Fruit fly (Drosophila melanogaster) whole organism, embryonic: ENCODE measurements around the gene CG33947.

ENCODE experiments used
- BEAF-32 ChIP-seq: fragments of 200-800 bp; sonication (Bioruptor generic); optimal IDR thresholded peaks from 3 replicates; lab custom pipeline; 2017; ENCODE audit warnings: missing biosample characterization, missing genetic modification characterization, mild to moderate bottlenecking, moderate library complexity, missing genetic modification reagents
- CG10462 ChIP-seq: fragments of 200-800 bp; sonication (Bioruptor generic); optimal IDR thresholded peaks from 2 replicates; lab custom pipeline; 2016; ENCODE audit warnings: missing biosample characterization, missing genetic modification characterization
- CG10654 ChIP-seq: fragments of 200-800 bp; sonication (Bioruptor generic); optimal IDR thresholded peaks from 2 replicates; lab custom pipeline; 2016; ENCODE audit warnings: missing biosample characterization, missing genetic modification characterization
- CG10959 ChIP-seq: fragments of 200-800 bp; sonication (Bioruptor generic); IDR thresholded peaks from 2 replicates; pipeline ENCODE4 v1.3.6; 2022; ENCODE audit warnings: missing biosample characterization, missing genetic modification characterization
- CG12104 ChIP-seq: fragments of 200-800 bp; sonication (Bioruptor generic); optimal IDR thresholded peaks from 3 replicates; lab custom pipeline; 2016; ENCODE audit warnings: missing biosample characterization, missing genetic modification characterization
- CG12219 ChIP-seq: fragments of 200-800 bp; sonication (Bioruptor generic); optimal IDR thresholded peaks from 3 replicates; lab custom pipeline; 2018; ENCODE audit warnings: missing biosample characterization, mild to moderate bottlenecking, missing genetic modification characterization
- CG14050 ChIP-seq: fragments of 200-800 bp; sonication (Bioruptor generic); IDR thresholded peaks from 3 replicates; pipeline ENCODE4 v1.3.6; 2022; ENCODE audit warnings: missing biosample characterization, missing genetic modification characterization
- CG18476 ChIP-seq: fragments of 200-800 bp; sonication (Bioruptor generic); optimal IDR thresholded peaks from 2 replicates; lab custom pipeline; 2016; ENCODE audit warnings: missing biosample characterization, mild to moderate bottlenecking, missing genetic modification characterization
- CG2116 ChIP-seq: fragments of 200-800 bp; sonication (Bioruptor generic); optimal IDR thresholded peaks from 3 replicates; lab custom pipeline; 2018; ENCODE audit warnings: missing biosample characterization, mild to moderate bottlenecking, missing genetic modification characterization
- CG2678 ChIP-seq: fragments of 200-800 bp; sonication (Bioruptor generic); optimal IDR thresholded peaks from 3 replicates; lab custom pipeline; 2019; ENCODE audit warnings: missing biosample characterization, mild to moderate bottlenecking, missing genetic modification characterization, moderate library complexity
- CG2889 ChIP-seq: fragments of 200-800 bp; sonication (Bioruptor generic); IDR thresholded peaks from 3 replicates; pipeline ENCODE4 v1.3.6; 2022; ENCODE audit warnings: missing biosample characterization, missing genetic modification characterization
- CG30431 ChIP-seq: fragments of 200-800 bp; sonication (Bioruptor generic); optimal IDR thresholded peaks from 2 replicates; lab custom pipeline; 2017; ENCODE audit warnings: missing biosample characterization, missing genetic modification characterization
- CG3065 ChIP-seq: fragments of 200-800 bp; sonication (Bioruptor generic); optimal IDR thresholded peaks from 2 replicates; lab custom pipeline; 2016; ENCODE audit warnings: missing biosample characterization, missing genetic modification characterization
- CG32532 ChIP-seq: fragments of 200-800 bp; sonication (Bioruptor generic); IDR thresholded peaks from 2 replicates; pipeline ENCODE4 v1.3.6; 2022; ENCODE audit warnings: missing biosample characterization, missing genetic modification characterization
- CG4360 ChIP-seq: fragments of 200-800 bp; sonication (Bioruptor generic); IDR thresholded peaks from 2 replicates; pipeline ENCODE4 v1.3.6; 2022; ENCODE audit warnings: missing biosample characterization, missing genetic modification characterization
- CG43689 ChIP-seq: fragments of 200-800 bp; sonication (Bioruptor generic); IDR thresholded peaks from 2 replicates; pipeline ENCODE4 v1.3.6; 2022; ENCODE audit warnings: missing biosample characterization, missing genetic modification characterization
- CG4854 ChIP-seq: fragments of 200-800 bp; sonication (Bioruptor generic); optimal IDR thresholded peaks from 2 replicates; lab custom pipeline; 2016; ENCODE audit warnings: missing biosample characterization, missing genetic modification characterization, inconsistent platforms
- CG6654 ChIP-seq: fragments of 200-800 bp; sonication (Bioruptor generic); optimal IDR thresholded peaks from 2 replicates; lab custom pipeline; 2017; ENCODE audit warnings: missing biosample characterization, mild to moderate bottlenecking, missing genetic modification characterization
- CG7556 ChIP-seq: fragments of 200-800 bp; sonication (Bioruptor generic); optimal IDR thresholded peaks from 2 replicates; lab custom pipeline; 2017; ENCODE audit warnings: missing biosample characterization, mild to moderate bottlenecking, missing genetic modification characterization
- CG8281 ChIP-seq: fragments of 200-800 bp; sonication (Bioruptor generic); optimal IDR thresholded peaks from 2 replicates; lab custom pipeline; 2018; ENCODE audit warnings: missing biosample characterization, mild to moderate bottlenecking, missing genetic modification characterization, moderate library complexity
- CG8478 ChIP-seq: fragments of >200 bp; optimal IDR thresholded peaks from 2 replicates; lab custom pipeline; 2018
- CG8924 ChIP-seq: fragments of 200-800 bp; optimal IDR thresholded peaks from 3 replicates; lab custom pipeline; 2019; ENCODE audit warnings: missing biosample characterization, mild to moderate bottlenecking, missing genetic modification characterization, moderate library complexity
- Chrac-16 ChIP-seq: fragments of 200-800 bp; sonication (Bioruptor generic); optimal IDR thresholded peaks from 3 replicates; lab custom pipeline; 2016; ENCODE audit warnings: missing biosample characterization, missing genetic modification characterization
- D19B ChIP-seq: fragments of 200-800 bp; sonication (Bioruptor generic); optimal IDR thresholded peaks from 2 replicates; lab custom pipeline; 2017; ENCODE audit warnings: missing biosample characterization, mild to moderate bottlenecking, missing genetic modification characterization
- Dek ChIP-seq: fragments of 200-800 bp; sonication (Bioruptor generic); optimal IDR thresholded peaks from 3 replicates; lab custom pipeline; 2019; ENCODE audit warnings: missing biosample characterization, mild to moderate bottlenecking, missing genetic modification characterization, moderate library complexity
- Dp ChIP-seq: fragments of 200-800 bp; sonication (Bioruptor generic); optimal IDR thresholded peaks from 2 replicates; lab custom pipeline; 2018; ENCODE audit warnings: missing biosample characterization, mild to moderate bottlenecking, missing genetic modification characterization, moderate library complexity
- Ets65A ChIP-seq: fragments of 200-800 bp; sonication (Bioruptor generic); peaks from one replicate; lab custom pipeline; 2016; ENCODE audit warnings: missing biosample characterization, missing genetic modification characterization
- Ets97D ChIP-seq: fragments of 200-800 bp; sonication (Bioruptor generic); optimal IDR thresholded peaks from 3 replicates; lab custom pipeline; 2016; ENCODE audit warnings: missing biosample characterization, missing genetic modification characterization
- H15 ChIP-seq: fragments of 200-800 bp; sonication (Bioruptor generic); IDR thresholded peaks from 3 replicates; pipeline ENCODE4 v1.3.6; 2022; ENCODE audit warnings: missing biosample characterization, missing genetic modification characterization
- Mes4 ChIP-seq: fragments of 200-800 bp; sonication (Bioruptor generic); optimal IDR thresholded peaks from 2 replicates; lab custom pipeline; 2016; ENCODE audit warnings: missing biosample characterization, missing genetic modification characterization
- Opbp ChIP-seq: fragments of 200-800 bp; sonication (Bioruptor generic); IDR thresholded peaks from 3 replicates; pipeline ENCODE4 v1.3.6; 2022; ENCODE audit warnings: missing biosample characterization, missing genetic modification characterization; ENCODE audit not compliant: partially characterized antibody
- Usf ChIP-seq: fragments of 200-800 bp; sonication (Bioruptor generic); optimal IDR thresholded peaks from 2 replicates; lab custom pipeline; 2017; ENCODE audit warnings: missing genotype, missing biosample characterization, missing genetic modification characterization
- chinmo ChIP-seq: fragments of 200-800 bp; sonication (Bioruptor generic); IDR thresholded peaks from 4 replicates; pipeline ENCODE4 v1.3.6; 2022; ENCODE audit warnings: missing biosample characterization, missing genetic modification characterization; ENCODE audit not compliant: partially characterized antibody
- chm ChIP-seq: fragments of 200-800 bp; sonication (Bioruptor generic); IDR thresholded peaks from 2 replicates; pipeline ENCODE4 v1.3.6; 2022; ENCODE audit warnings: missing biosample characterization, missing genetic modification characterization
- ci ChIP-seq: fragments of 200-800 bp; sonication (Bioruptor generic); IDR thresholded peaks from 3 replicates; pipeline ENCODE4 v1.3.6; 2022; ENCODE audit warnings: missing biosample characterization, missing genetic modification characterization
- croc ChIP-seq: fragments of 200-800 bp; sonication (Bioruptor generic); conservative IDR thresholded peaks from 3 replicates; pipeline ENCODE4 v1.3.6; 2022; ENCODE audit warnings: missing biosample characterization, missing genetic modification characterization
- dati ChIP-seq: fragments of 200-800 bp; sonication (Bioruptor generic); IDR thresholded peaks from 2 replicates; pipeline ENCODE4 v1.3.6; 2022; ENCODE audit warnings: missing biosample characterization, missing genetic modification characterization
- fd96Cb ChIP-seq: fragments of 200-800 bp; sonication (Bioruptor generic); optimal IDR thresholded peaks from 2 replicates; lab custom pipeline; 2018; ENCODE audit warnings: missing biosample characterization, mild to moderate bottlenecking, missing genetic modification characterization, moderate library complexity
- ftz-f1 ChIP-seq: fragments of 200-800 bp; sonication (Bioruptor generic); optimal IDR thresholded peaks from 2 replicates; lab custom pipeline; 2016; ENCODE audit warnings: missing biosample characterization, missing genetic modification characterization
- inv ChIP-seq: fragments of 200-800 bp; sonication (Bioruptor generic); IDR thresholded peaks from 2 replicates; pipeline ENCODE4 v1.3.6; 2022; ENCODE audit warnings: missing biosample characterization, missing genetic modification characterization; ENCODE audit not compliant: partially characterized antibody
- jigr1 ChIP-seq: fragments of 200-800 bp; sonication (Bioruptor generic); IDR thresholded peaks from 3 replicates; pipeline ENCODE4 v1.3.6; 2022; ENCODE audit warnings: missing biosample characterization, missing genetic modification characterization
- jumu ChIP-seq: fragments of 200-800 bp; sonication (Bioruptor generic); optimal IDR thresholded peaks from 3 replicates; lab custom pipeline; 2016; ENCODE audit warnings: missing biosample characterization, missing genetic modification characterization
- mam ChIP-seq: fragments of 200-800 bp; sonication (Bioruptor generic); optimal IDR thresholded peaks from 3 replicates; lab custom pipeline; 2016; ENCODE audit warnings: missing biosample characterization, missing genetic modification characterization
- org-1 ChIP-seq: fragments of 200-800 bp; sonication (Bioruptor generic); optimal IDR thresholded peaks from 2 replicates; lab custom pipeline; 2017; ENCODE audit warnings: missing biosample characterization, missing genetic modification characterization
- ro ChIP-seq: fragments of 200-800 bp; sonication (Bioruptor generic); IDR thresholded peaks from 2 replicates; pipeline ENCODE4 v1.3.6; 2022; ENCODE audit warnings: missing biosample characterization, missing genetic modification characterization
- schlank ChIP-seq: fragments of 200-800 bp; sonication (Bioruptor generic); optimal IDR thresholded peaks from 2 replicates; lab custom pipeline; 2018; ENCODE audit warnings: missing biosample characterization, mild to moderate bottlenecking, missing genetic modification characterization
- sens ChIP-seq: fragments of 200-800 bp; sonication (Bioruptor generic); peaks from one replicate; lab custom pipeline; 2016; ENCODE audit warnings: missing biosample characterization, missing genetic modification characterization
- sim ChIP-seq: fragments of 200-800 bp; sonication (Bioruptor generic); IDR thresholded peaks from 2 replicates; pipeline ENCODE4 v1.3.6; 2022; ENCODE audit warnings: missing biosample characterization, missing genetic modification characterization
- slbo ChIP-seq: fragments of 200-800 bp; sonication (Bioruptor generic); IDR thresholded peaks from 2 replicates; pipeline ENCODE4 v1.3.6; 2022; ENCODE audit warnings: missing biosample characterization, missing genetic modification characterization
- tio ChIP-seq: fragments of 200-800 bp; sonication (Bioruptor generic); optimal IDR thresholded peaks from 2 replicates; lab custom pipeline; 2017; ENCODE audit warnings: missing biosample characterization, missing genetic modification characterization, inconsistent platforms
- toy ChIP-seq: fragments of 200-800 bp; sonication (Bioruptor generic); IDR thresholded peaks from 2 replicates; pipeline ENCODE4 v1.3.6; 2022; ENCODE audit warnings: missing biosample characterization, missing genetic modification characterization
- wek ChIP-seq: fragments of 200-800 bp; sonication (Bioruptor generic); optimal IDR thresholded peaks from 3 replicates; lab custom pipeline; 2018; ENCODE audit warnings: missing biosample characterization, mild to moderate bottlenecking, missing genetic modification characterization, moderate library complexity

The CG33947 gene

dm6 chr3L:11064689-11065088, 31.6 kb upstream of the CG33947 start, which contains the start of the genes CG32075, CG45101 and SuUR (continued):
- peak; percentile 67 for TF ChIP-seq CG2116 (GFP tag; lab: Kevin White, UChicago)
- TF ChIP-seq toy (GFP tag; lab: Robert Waterston, UW): no peak
- TF ChIP-seq CG10654 (GFP tag; lab: Kevin White, UChicago): peak; percentile 67
- TF ChIP-seq CG8478 (lab: Kevin White, UChicago): no peak
- TF ChIP-seq CG4854 (GFP tag; lab: Kevin White, UChicago): peak; percentile 84
- peak; percentile 99 for TF ChIP-seq sens (GFP tag; lab: Kevin White, UChicago)
- TF ChIP-seq Mes4 (GFP tag; lab: Kevin White, UChicago): peak; percentile 75
- TF ChIP-seq fd96Cb (tag; lab: Kevin White, UChicago): peak; percentile 83
- peak; percentile 72 for TF ChIP-seq D19B (GFP tag; lab: Kevin White, UChicago)
- TF ChIP-seq CG8924: peak; percentile 86
- TF ChIP-seq CG7556 (GFP tag; lab: Kevin White, UChicago): peak; percentile 78
- peak; percentile 89 for TF ChIP-seq CG32532 (GFP tag; lab: Robert Waterston, UW)
- peak; percentile 93 for TF ChIP-seq Chrac-16 (GFP tag; lab: Kevin White, UChicago)
- peak; percentile 81 for TF ChIP-seq CG30431 (GFP tag; lab: Kevin White, UChicago)
- peak; percentile 94 for TF ChIP-seq slbo (GFP tag; lab: Robert Waterston, UW)
- TF ChIP-seq CG4360 (GFP tag; lab: Robert Waterston, UW): peak; percentile 47; the same call in 1 of the 2 replicates
- peak; percentile 83 for TF ChIP-seq CG3065 (GFP tag; lab: Kevin White, UChicago)
- peak; percentile 85 for TF ChIP-seq tio (GFP tag; lab: Kevin White, UChicago)
- TF ChIP-seq CG6654: no peak
- peak; percentile 50; the same call in 1 of the 2 replicates for TF ChIP-seq CG43689 (GFP tag; lab: Robert Waterston, UW)
- TF ChIP-seq CG10959 (GFP tag; lab: Robert Waterston, UW): peak; percentile 57
- TF ChIP-seq chinmo (GFP tag; lab: Robert Waterston, UW): no peak
- TF ChIP-seq wek: no peak
- TF ChIP-seq CG18476 (GFP tag; lab: Kevin White, UChicago): peak; percentile 82
- TF ChIP-seq CG2889 (GFP tag; lab: Robert Waterston, UW): peak; percentile 83
- peak; percentile 73 for TF ChIP-seq CG12104 (GFP tag; lab: Kevin White, UChicago)
- peak; percentile 51; the same call in 1 of the 3 replicates for TF ChIP-seq jigr1 (GFP tag; lab: Robert Waterston, UW)
- TF ChIP-seq jumu (GFP tag; lab: Kevin White, UChicago): peak; percentile 88
- peak; percentile 74 for TF ChIP-seq croc
- TF ChIP-seq ftz-f1 (GFP tag; lab: Kevin White, UChicago): peak; percentile 24
- TF ChIP-seq schlank (tag; lab: Kevin White, UChicago): peak; percentile 25
- TF ChIP-seq dati: peak; percentile 46; the same call in 1 of the 2 replicates
- peak; percentile 76 for TF ChIP-seq CG10462 (GFP tag; lab: Kevin White, UChicago)
- TF ChIP-seq BEAF-32 (GFP tag; lab: Kevin White, UChicago): peak; percentile 39
- TF ChIP-seq Ets65A: peak; percentile 99
- TF ChIP-seq ro (GFP tag; lab: Robert Waterston, UW): peak; percentile 76
- peak; percentile 87 for TF ChIP-seq CG2678
- peak; percentile 85 for TF ChIP-seq Ets97D (GFP tag; lab: Kevin White, UChicago)
- TF ChIP-seq H15 (GFP tag; lab: Robert Waterston, UW): peak; percentile 81
- TF ChIP-seq inv: no peak
- peak; percentile 73 for TF ChIP-seq Usf (GFP tag; lab: Kevin White, UChicago)
- TF ChIP-seq CG8281 (tag; lab: Kevin White, UChicago): peak; percentile 38
- TF ChIP-seq mam (GFP tag; lab: Kevin White, UChicago): peak; percentile 92
- no peak for TF ChIP-seq Opbp (GFP tag; lab: Robert Waterston, UW)
- peak; percentile 63 for TF ChIP-seq Dp (GFP tag; lab: Kevin White, UChicago)
- peak; percentile 78 for TF ChIP-seq Dek (tag; lab: Kevin White, UChicago)
- TF ChIP-seq CG14050 (GFP tag; lab: Robert Waterston, UW): peak; percentile 72; the same call in 2 of the 3 replicates
- TF ChIP-seq sim: no peak
- peak; percentile 90 for TF ChIP-seq chm (GFP tag; lab: Robert Waterston, UW)
- peak; percentile 69 for TF ChIP-seq org-1 (GFP tag; lab: Kevin White, UChicago)
- TF ChIP-seq ci (GFP tag; lab: Robert Waterston, UW): peak; percentile 87; the same call in 2 of the 3 replicates
- peak; percentile 57 for TF ChIP-seq CG12219 (GFP tag; lab: Kevin White, UChicago)
